Worm (Caenorhabditis elegans): ENCODE measurements around the gene F14H3.5.

DNA sequence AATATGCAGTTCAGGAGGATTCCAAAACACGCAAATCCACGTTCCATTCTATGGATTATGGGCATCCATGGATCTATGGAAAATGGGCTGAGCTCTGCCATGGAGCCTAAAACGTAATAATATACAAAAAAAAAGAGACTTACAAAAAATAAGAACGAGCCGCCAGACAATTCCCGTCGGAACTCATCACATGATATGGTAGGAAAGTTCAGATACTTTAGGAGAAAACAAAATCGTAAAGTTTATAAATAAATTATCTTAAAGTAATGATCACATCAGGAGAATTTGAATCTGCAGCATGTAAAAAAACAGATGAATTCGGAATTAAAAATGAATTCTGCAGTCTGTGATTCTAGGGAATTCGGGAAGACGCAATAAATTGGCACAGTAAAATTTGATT is 41.2 kb downstream of the F14H3.5 start, which contains the start of gene str-232:
- no peak for TF ChIP-seq ama-1 (optimal IDR thresholded peaks at IDR 0.05)
- no peak for TF ChIP-seq ceh-19 (GFP tag; optimal IDR thresholded peaks at IDR 0.05)
- TF ChIP-seq ceh-2 (tag; optimal IDR thresholded peaks at IDR 0.05), result no peak
- no peak for TF ChIP-seq lim-6 (tag; optimal IDR thresholded peaks at IDR 0.05)
- TF ChIP-seq ahr-1 (tag; optimal IDR thresholded peaks at IDR 0.05), result no peak
- no peak for TF ChIP-seq pqm-1 (tag; optimal IDR thresholded peaks at IDR 0.05)
- no peak for TF ChIP-seq pha-4 (tag; optimal IDR thresholded peaks at IDR 0.05)
- no peak for TF ChIP-seq C08G9.2 (tag; optimal IDR thresholded peaks at IDR 0.05)
